Fruit fly (Drosophila melanogaster): Measurements from ENCODE around the gene CG31957.

dm6 chr2L:3861388-3861787 lies 10.9 kb downstream of the CG31957 start:
- TF ChIP-seq CG8159 (tag; optimal IDR thresholded peaks at IDR 0.05) (peak; percentile 76), Snoo (tag; optimal IDR thresholded peaks at IDR 0.05) (no peak), fd96Ca (GFP tag; IDR thresholded peaks at IDR 0.05) (no peak), rn (GFP tag; IDR thresholded peaks at IDR 0.05) (no peak)

Data from whole organism, pupa.